In genomic region chrX:13679565-13679964, dm6 we compare ENCODE assay signal across 1 fruit fly cellular context.
TF ChIP-seq lines count a peak whose summit lies in the region.

No protein-coding gene starts in this region.

TF ChIP-seq in whole organism, embryonic, 481 proteins besides CTCF, POLR2A, EP300 and RAD21 (continued from another document):
- TF ChIP-seq Tbp (GFP tag; optimal IDR thresholded peaks at IDR 0.05; lab: Kevin White, UChicago) = no peak
- no peak for TF ChIP-seq dpn (GFP tag; optimal IDR thresholded peaks at IDR 0.05; lab: Kevin White, UChicago)
- no peak for TF ChIP-seq CG3407 (GFP tag; optimal IDR thresholded peaks at IDR 0.05; lab: Kevin White, UChicago)
- TF ChIP-seq so (GFP tag; IDR thresholded peaks at IDR 0.05; lab: Robert Waterston, UW) = no peak
- TF ChIP-seq CG14441 (GFP tag; IDR thresholded peaks at IDR 0.05; lab: Robert Waterston, UW) = no peak
- no peak for TF ChIP-seq CG9876 (GFP tag; optimal IDR thresholded peaks at IDR 0.05; lab: Kevin White, UChicago)
- peak; percentile 26; the same call in 1 of the 2 replicates for TF ChIP-seq Ada2b (GFP tag; IDR thresholded peaks at IDR 0.05; lab: Robert Waterston, UW)
- no peak for TF ChIP-seq mld (GFP tag; IDR thresholded peaks at IDR 0.05; lab: Robert Waterston, UW; ENCODE audit: partially characterized antibody)
- peak; percentile 27 for TF ChIP-seq CG14710 (tag; optimal IDR thresholded peaks at IDR 0.05; lab: Kevin White, UChicago)
- TF ChIP-seq dimm (GFP tag; IDR thresholded peaks at IDR 0.05; lab: Robert Waterston, UW) = no peak
- TF ChIP-seq zfh1 (GFP tag; IDR thresholded peaks at IDR 0.05; lab: Robert Waterston, UW) = no peak
- TF ChIP-seq Side (GFP tag; optimal IDR thresholded peaks at IDR 0.05; lab: Kevin White, UChicago) = no peak
- peak; percentile 39; the same call in 1 of the 3 replicates for TF ChIP-seq CG11695 (GFP tag; IDR thresholded peaks at IDR 0.05; lab: Robert Waterston, UW)
- no peak for TF ChIP-seq nerfin-2 (GFP tag; IDR thresholded peaks at IDR 0.05; lab: Robert Waterston, UW; ENCODE audit: partially characterized antibody)
- no peak for TF ChIP-seq CG9932 (GFP tag; IDR thresholded peaks at IDR 0.05; lab: Robert Waterston, UW)
- no peak for TF ChIP-seq CG4328 (GFP tag; optimal IDR thresholded peaks at IDR 0.05; lab: Kevin White, UChicago)
- TF ChIP-seq jing (GFP tag; optimal IDR thresholded peaks at IDR 0.05; lab: Kevin White, UChicago) = no peak
- no peak for TF ChIP-seq aop (GFP tag; IDR thresholded peaks at IDR 0.05; lab: Robert Waterston, UW)
- TF ChIP-seq ham (GFP tag; IDR thresholded peaks at IDR 0.05; lab: Robert Waterston, UW) = no peak
- no peak for TF ChIP-seq CG8478 (optimal IDR thresholded peaks at IDR 0.05; lab: Kevin White, UChicago)
- no peak for TF ChIP-seq vnd (GFP tag; IDR thresholded peaks at IDR 0.05; lab: Robert Waterston, UW; ENCODE audit: partially characterized antibody)
- TF ChIP-seq GATAe (GFP tag; conservative IDR thresholded peaks at IDR 0.05; lab: Robert Waterston, UW) = no peak
- no peak for TF ChIP-seq kni (GFP tag; optimal IDR thresholded peaks at IDR 0.05; lab: Kevin White, UChicago)
- TF ChIP-seq CG17612 (GFP tag; IDR thresholded peaks at IDR 0.05; lab: Robert Waterston, UW) = no peak
- TF ChIP-seq slbo (GFP tag; IDR thresholded peaks at IDR 0.05; lab: Robert Waterston, UW) = peak; percentile 13; the same call in 1 of the 2 replicates
- no peak for TF ChIP-seq CG8290 (GFP tag; optimal IDR thresholded peaks at IDR 0.05; lab: Kevin White, UChicago)
- TF ChIP-seq CG8290 (tag; optimal IDR thresholded peaks at IDR 0.05; lab: Kevin White, UChicago) = no peak
- TF ChIP-seq da (GFP tag; optimal IDR thresholded peaks at IDR 0.05; lab: Kevin White, UChicago) = no peak
- TF ChIP-seq ab (GFP tag; optimal IDR thresholded peaks at IDR 0.05; lab: Kevin White, UChicago) = no peak
- TF ChIP-seq eyg (GFP tag; optimal IDR thresholded peaks at IDR 0.05; lab: Kevin White, UChicago) = no peak
- no peak for TF ChIP-seq CG13287 (GFP tag; IDR thresholded peaks at IDR 0.05; lab: Robert Waterston, UW; ENCODE audit: partially characterized antibody)
- TF ChIP-seq CG12659 (GFP tag; optimal IDR thresholded peaks at IDR 0.05; lab: Kevin White, UChicago) = peak; percentile 15
- no peak for TF ChIP-seq Stat92E (GFP tag; optimal IDR thresholded peaks at IDR 0.05; lab: Kevin White, UChicago)
- no peak for TF ChIP-seq al (GFP tag; IDR thresholded peaks at IDR 0.05; lab: Robert Waterston, UW)
- peak; percentile 16; the same call in 1 of the 2 replicates for TF ChIP-seq Xrp1 (GFP tag; IDR thresholded peaks at IDR 0.05; lab: Robert Waterston, UW)
- no peak for TF ChIP-seq CG11560 (tag; IDR thresholded peaks at IDR 0.05; lab: Robert Waterston, UW)
- TF ChIP-seq Ravus (GFP tag; IDR thresholded peaks at IDR 0.05; lab: Robert Waterston, UW) = no peak
- TF ChIP-seq shn (GFP tag; optimal IDR thresholded peaks at IDR 0.05; lab: Kevin White, UChicago) = no peak
- TF ChIP-seq chm (GFP tag; IDR thresholded peaks at IDR 0.05; lab: Robert Waterston, UW) = no peak
- no peak for TF ChIP-seq unc-4 (GFP tag; IDR thresholded peaks at IDR 0.05; lab: Robert Waterston, UW; ENCODE audit: partially characterized antibody)
- TF ChIP-seq repo (GFP tag; optimal IDR thresholded peaks at IDR 0.05; lab: Kevin White, UChicago) = no peak
- TF ChIP-seq ato (GFP tag; IDR thresholded peaks at IDR 0.05; lab: Robert Waterston, UW; ENCODE audit: partially characterized antibody) = no peak
- peak; percentile 61 for TF ChIP-seq CG31441 (GFP tag; IDR thresholded peaks at IDR 0.05; lab: Robert Waterston, UW)
- TF ChIP-seq Atf-2 (GFP tag; optimal IDR thresholded peaks at IDR 0.05; lab: Kevin White, UChicago) = no peak
- TF ChIP-seq CG2202 (tag; optimal IDR thresholded peaks at IDR 0.05; lab: Kevin White, UChicago) = no peak
- no peak for TF ChIP-seq Trl (optimal IDR thresholded peaks at IDR 0.05; lab: Kevin White, UChicago)
- TF ChIP-seq Trl (GFP tag; optimal IDR thresholded peaks at IDR 0.05; lab: Kevin White, UChicago) = no peak
- no peak for TF ChIP-seq Scr (GFP tag; IDR thresholded peaks at IDR 0.05; lab: Robert Waterston, UW; ENCODE audit: partially characterized antibody)
- TF ChIP-seq CG7357 (GFP tag; IDR thresholded peaks at IDR 0.05; lab: Robert Waterston, UW) = no peak
- TF ChIP-seq Antp (GFP tag; optimal IDR thresholded peaks at IDR 0.05; lab: Kevin White, UChicago) = no peak
- TF ChIP-seq CG8359 (GFP tag; optimal IDR thresholded peaks at IDR 0.05; lab: Kevin White, UChicago; ENCODE audit: borderline replicate concordance) = no peak
- TF ChIP-seq grn (GFP tag; optimal IDR thresholded peaks at IDR 0.05; lab: Kevin White, UChicago) = no peak
- no peak for TF ChIP-seq E2f2 (GFP tag; IDR thresholded peaks at IDR 0.05; lab: Robert Waterston, UW)
- TF ChIP-seq br (optimal IDR thresholded peaks at IDR 0.05; lab: Kevin White, UChicago) = no peak
- no peak for TF ChIP-seq fru (optimal IDR thresholded peaks at IDR 0.05; lab: Kevin White, UChicago)
- no peak for TF ChIP-seq B-H2 (GFP tag; optimal IDR thresholded peaks at IDR 0.05; lab: Kevin White, UChicago)
- TF ChIP-seq CG18011 (GFP tag; optimal IDR thresholded peaks at IDR 0.05; lab: Kevin White, UChicago) = no peak
- TF ChIP-seq Gsc (GFP tag; IDR thresholded peaks at IDR 0.05; lab: Robert Waterston, UW) = no peak
- TF ChIP-seq HmgZ (tag; optimal IDR thresholded peaks at IDR 0.05; lab: Kevin White, UChicago) = no peak
- TF ChIP-seq Atf6 (GFP tag; IDR thresholded peaks at IDR 0.05; lab: Robert Waterston, UW) = no peak
- TF ChIP-seq CG17361 (GFP tag; IDR thresholded peaks at IDR 0.05; lab: Robert Waterston, UW) = peak; percentile 43; the same call in 1 of the 3 replicates
- TF ChIP-seq ERR (GFP tag; optimal IDR thresholded peaks at IDR 0.05; lab: Kevin White, UChicago) = no peak
- no peak for TF ChIP-seq prd (optimal IDR thresholded peaks at IDR 0.05; lab: Kevin White, UChicago)
- peak; percentile 57 for TF ChIP-seq prd (GFP tag; IDR thresholded peaks at IDR 0.05; lab: Robert Waterston, UW)
